Fruit fly (Drosophila melanogaster): ENCODE measurements around the gene CG43232.

The CG43232 gene

DNA sequence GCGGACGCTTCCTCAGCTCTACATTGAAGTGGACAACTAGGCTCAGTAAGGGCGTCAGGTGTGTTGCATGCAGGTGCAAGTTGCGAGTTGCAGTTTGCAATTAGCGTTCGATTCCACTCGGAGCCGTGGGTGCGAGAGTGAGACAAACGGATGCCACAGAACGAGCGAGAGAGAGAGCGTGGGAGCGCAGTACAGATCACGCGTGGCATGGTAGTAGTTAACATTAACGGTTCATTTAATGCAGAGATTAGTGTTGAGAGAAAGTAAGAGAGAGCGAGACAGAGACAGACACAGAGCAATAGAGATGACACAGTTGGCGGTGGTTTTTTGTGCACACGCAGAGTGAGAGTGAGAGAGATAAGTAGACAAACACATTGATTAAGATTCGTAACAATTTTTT, 7.8 kb downstream of the CG43232 start:
- TF ChIP-seq CG9932 (GFP tag; IDR thresholded peaks at IDR 0.05), result no peak
- TF ChIP-seq vvl (GFP tag; IDR thresholded peaks at IDR 0.05), result peak; percentile 18; the same call in 1 of the 2 replicates
- TF ChIP-seq sr (GFP tag; IDR thresholded peaks at IDR 0.05), result no peak
- TF ChIP-seq MBD-R2 (GFP tag; IDR thresholded peaks at IDR 0.05), result peak; percentile 32; the same call in 1 of the 2 replicates
- no peak for TF ChIP-seq CG9437 (GFP tag; optimal IDR thresholded peaks at IDR 0.05)
- peak; percentile 51 for TF ChIP-seq Sry-δ (GFP tag; optimal IDR thresholded peaks at IDR 0.05)
- TF ChIP-seq Trl (optimal IDR thresholded peaks at IDR 0.05), result peak in 1 of 2 experiments; percentile 35
- no peak for TF ChIP-seq Trl (GFP tag; optimal IDR thresholded peaks at IDR 0.05)
- 0 out of 2 replicates have a peak, but pooled peaks have one; percentile 44 for TF ChIP-seq chm (GFP tag; IDR thresholded peaks at IDR 0.05)
- TF ChIP-seq CG8478 (optimal IDR thresholded peaks at IDR 0.05), result peak; percentile 75
- peak; percentile 1 to 17 for TF ChIP-seq tll (GFP tag; optimal IDR thresholded peaks at IDR 0.05)
- TF ChIP-seq row (GFP tag; IDR thresholded peaks at IDR 0.05), result 0 out of 3 replicates have a peak, but pooled peaks have one; percentile 6
- TF ChIP-seq CG10321 (GFP tag; IDR thresholded peaks at IDR 0.05), result peak; percentile 88
- no peak for TF ChIP-seq Hr78 (GFP tag; optimal IDR thresholded peaks at IDR 0.05)
- peak; percentile 39 for TF ChIP-seq cg (GFP tag; optimal IDR thresholded peaks at IDR 0.05)
- no peak for TF ChIP-seq rib (GFP tag; IDR thresholded peaks at IDR 0.05)
- peak; percentile 46; the same call in 1 of the 3 replicates for TF ChIP-seq Opbp (GFP tag; IDR thresholded peaks at IDR 0.05; ENCODE audit: partially characterized antibody)
- TF ChIP-seq z (GFP tag; IDR thresholded peaks at IDR 0.05), result 0 out of 3 replicates have a peak, but pooled peaks have one; percentile 46
- TF ChIP-seq BEAF-32 (GFP tag; optimal IDR thresholded peaks at IDR 0.05), result peak; percentile 9
- TF ChIP-seq bbx (GFP tag; IDR thresholded peaks at IDR 0.05; ENCODE audit: partially characterized antibody), result 0 out of 2 replicates have a peak, but pooled peaks have one; percentile 40
- TF ChIP-seq Sry-β (GFP tag; optimal IDR thresholded peaks at IDR 0.05), result peak; percentile 50
- no peak for TF ChIP-seq cas (GFP tag; IDR thresholded peaks at IDR 0.05)
- peak; percentile 49 for TF ChIP-seq CG15479 (GFP tag; optimal IDR thresholded peaks at IDR 0.05)
- TF ChIP-seq stwl (tag; optimal IDR thresholded peaks at IDR 0.05), result peak; percentile 42
- TF ChIP-seq aop (GFP tag; IDR thresholded peaks at IDR 0.05), result no peak
- TF ChIP-seq CG18619 (GFP tag; optimal IDR thresholded peaks at IDR 0.05), result no peak
- peak; percentile 76 for TF ChIP-seq CG1832 (GFP tag; optimal IDR thresholded peaks at IDR 0.05)
- TF ChIP-seq CG2199 (GFP tag; IDR thresholded peaks at IDR 0.05), result 0 out of 3 replicates have a peak, but pooled peaks have one; percentile 56
- TF ChIP-seq CG8924 (tag; optimal IDR thresholded peaks at IDR 0.05), result peak; percentile 16
- TF ChIP-seq zen (tag; optimal IDR thresholded peaks at IDR 0.05), result peak; percentile 60
- TF ChIP-seq H15 (GFP tag; IDR thresholded peaks at IDR 0.05), result no peak
- no peak for TF ChIP-seq CG13123 (GFP tag; optimal IDR thresholded peaks at IDR 0.05)
- no peak for TF ChIP-seq Dbx (GFP tag; IDR thresholded peaks at IDR 0.05)
- TF ChIP-seq ranshi (GFP tag; IDR thresholded peaks at IDR 0.05), result no peak
- TF ChIP-seq ac (GFP tag; optimal IDR thresholded peaks at IDR 0.05), result peak; percentile 24
- peak; percentile 33 for TF ChIP-seq CG8290 (GFP tag; optimal IDR thresholded peaks at IDR 0.05)
- TF ChIP-seq CG8290 (tag; optimal IDR thresholded peaks at IDR 0.05), result peak in 1 of 2 experiments; percentile 35

- TF ChIP-seq bcd (GFP tag; optimal IDR thresholded peaks at IDR 0.05) (no peak), CG3995 (GFP tag; optimal IDR thresholded peaks at IDR 0.05) (no peak), CG6765 (GFP tag; optimal IDR thresholded peaks at IDR 0.05) (no peak), tap (tag; optimal IDR thresholded peaks at IDR 0.05) (no peak), Hmr (GFP tag; optimal IDR thresholded peaks at IDR 0.05) (no peak), Spps (tag; optimal IDR thresholded peaks at IDR 0.05) (no peak), btn (GFP tag; optimal IDR thresholded peaks at IDR 0.05) (no peak), CG32767 (GFP tag; IDR thresholded peaks at IDR 0.05) (no peak; the same call in 1 of the 2 replicates), MBD-R2 (GFP tag; IDR thresholded peaks at IDR 0.05) (no peak), kah (GFP tag; optimal IDR thresholded peaks at IDR 0.05) (peak; percentile 54), CG12744 (GFP tag; optimal IDR thresholded peaks at IDR 0.05) (no peak), CG11504 (tag; optimal IDR thresholded peaks at IDR 0.05) (no peak), z (GFP tag; IDR thresholded peaks at IDR 0.05) (0 out of 3 replicates have a peak, but pooled peaks have one; percentile 49), dan (GFP tag; IDR thresholded peaks at IDR 0.05) (no peak), pan (optimal IDR thresholded peaks at IDR 0.05) (no peak), pan (GFP tag; optimal IDR thresholded peaks at IDR 0.05 in 1 of 2, IDR thresholded peaks at IDR 0.05 in 1 of 2) (peak in 1 of 2 experiments; percentile 19), CG3163 (GFP tag; optimal IDR thresholded peaks at IDR 0.05) (peak; percentile 79), cg (GFP tag; optimal IDR thresholded peaks at IDR 0.05) (no peak), dm (GFP tag; optimal IDR thresholded peaks at IDR 0.05) (no peak)
Measured at dm6 chr2L:6941731-6942130, 9.8 kb downstream of the CG43232 start.
